Worm (Caenorhabditis elegans) whole organism, L4 larva: Measurements from ENCODE around the gene idpb-5.
A peak's percentile ranks its signal among the peaks of the same experiment; 100 is the strongest.

Experiments used
- D1046.2 ChIP-seq: fragments of 200-800 bp; sonication (Bioruptor generic); IDR thresholded peaks from 2 replicates; pipeline ENCODE4 v1.3.6; 2022; ENCODE audit warnings: missing genetic modification characterization, missing compliant biosample characterization
- F26F4.8 ChIP-seq: fragments of 200-800 bp; sonication (Bioruptor generic); conservative IDR thresholded peaks from 2 replicates; pipeline ENCODE4 v1.3.6; 2022; ENCODE audit warnings: missing genetic modification characterization, missing compliant biosample characterization
- F44E2.7 ChIP-seq: fragments of 200-800 bp; sonication (Bioruptor generic); IDR thresholded peaks from 2 replicates; pipeline ENCODE4 v2.1.2; 2022; ENCODE audit warnings: missing genetic modification characterization, missing compliant biosample characterization
- F49E8.2 ChIP-seq: sonication (generic microtip); optimal IDR thresholded peaks from 2 replicates; lab custom pipeline; 2016; ENCODE audit warnings: missing compliant biosample characterization, mild to moderate bottlenecking, missing genetic modification characterization, borderline replicate concordance
- T26A8.4 ChIP-seq: fragments of 200-800 bp; sonication (Bioruptor generic); IDR thresholded peaks from 2 replicates; pipeline ENCODE4 v1.3.6; 2022; ENCODE audit warnings: missing genetic modification characterization, missing compliant biosample characterization
- ZK337.2 ChIP-seq: fragments of 200-800 bp; sonication (Bioruptor generic); IDR thresholded peaks from 2 replicates; pipeline ENCODE4 v1.3.6; 2022; ENCODE audit warnings: missing genetic modification reagents, missing genetic modification characterization, missing compliant biosample characterization
- ZK546.5 ChIP-seq, 2 experiments: sonication (generic microtip); optimal IDR thresholded peaks; 2 replicates each; lab custom pipeline; 2017; ENCODE audit warnings: missing biosample characterization in 2 of 2, missing genetic modification characterization in 2 of 2
- aha-1 ChIP-seq: fragments of 150-350 bp; peaks from one replicate; lab custom pipeline; 2014; ENCODE audit warnings: missing biosample characterization, missing genetic modification characterization
- aly-2 ChIP-seq: sonication (generic microtip); optimal IDR thresholded peaks from 2 replicates; lab custom pipeline; 2018; ENCODE audit warnings: missing biosample characterization, missing genetic modification characterization
- ceh-20 ChIP-seq: fragments of 200-800 bp; sonication (Bioruptor generic); IDR thresholded peaks from 2 replicates; pipeline ENCODE4 v1.3.6; 2022; ENCODE audit warnings: missing genetic modification reagents, missing genetic modification characterization, missing compliant biosample characterization
- ceh-28 ChIP-seq: fragments of 150-350 bp; optimal IDR thresholded peaks from 2 replicates; lab custom pipeline; 2014; ENCODE audit warnings: missing biosample characterization, missing genetic modification reagents, missing genetic modification characterization
- ceh-62 ChIP-seq: sonication (generic microtip); optimal IDR thresholded peaks from 2 replicates; lab custom pipeline; 2017; ENCODE audit warnings: missing biosample characterization, missing genetic modification characterization
- ceh-82 ChIP-seq: sonication (generic microtip); optimal IDR thresholded peaks from 2 replicates; lab custom pipeline; 2017; ENCODE audit warnings: missing biosample characterization, missing genetic modification characterization
- ces-1 ChIP-seq: fragments of 150-350 bp; sonication (generic microtip); optimal IDR thresholded peaks from 4 replicates; lab custom pipeline; 2014; ENCODE audit warnings: missing biosample characterization, missing genetic modification reagents, missing genetic modification characterization
- daf-19 ChIP-seq: fragments of 200-800 bp; sonication (Bioruptor generic); conservative IDR thresholded peaks from 2 replicates; pipeline ENCODE4 v1.3.6; 2022; ENCODE audit warnings: missing genetic modification characterization, missing compliant biosample characterization
- daf-8 ChIP-seq: fragments of 200-800 bp; sonication (Bioruptor generic); IDR thresholded peaks from 2 replicates; pipeline ENCODE4 v1.3.6; 2022; ENCODE audit warnings: missing genetic modification characterization, missing compliant biosample characterization
- dmd-6 ChIP-seq: fragments of 200-800 bp; sonication (Bioruptor generic); IDR thresholded peaks from 2 replicates; pipeline ENCODE4 v1.3.6; 2022; ENCODE audit warnings: missing genetic modification reagents, missing genetic modification characterization, missing compliant biosample characterization
- dmd-9 ChIP-seq: fragments of 200-800 bp; sonication (Bioruptor generic); IDR thresholded peaks from 2 replicates; pipeline ENCODE4 v1.3.6; 2022; ENCODE audit warnings: missing genetic modification reagents, missing genetic modification characterization, missing compliant biosample characterization
- dpl-1 ChIP-seq: fragments of 150-350 bp; optimal IDR thresholded peaks from 2 replicates; lab custom pipeline; 2014; ENCODE audit warnings: missing biosample characterization, missing genetic modification reagents, missing genetic modification characterization
- duxl-1 ChIP-seq: sonication (generic microtip); optimal IDR thresholded peaks from 2 replicates; lab custom pipeline; 2016; ENCODE audit warnings: mild to moderate bottlenecking, missing genetic modification characterization, moderate library complexity, missing compliant biosample characterization; ENCODE audit not compliant: poor library complexity
- egl-43 ChIP-seq: fragments of 200-800 bp; sonication (Bioruptor generic); IDR thresholded peaks from 2 replicates; pipeline ENCODE4 v1.3.6; 2022; ENCODE audit warnings: missing genetic modification reagents, missing genetic modification characterization, missing compliant biosample characterization
- fos-1 ChIP-seq: fragments of 150-350 bp; optimal IDR thresholded peaks from 2 replicates; lab custom pipeline; 2014; ENCODE audit warnings: missing biosample characterization, missing genetic modification characterization
- hlh-30 ChIP-seq: sonication (generic microtip); optimal IDR thresholded peaks from 2 replicates; lab custom pipeline; 2017; ENCODE audit warnings: antibody characterized with exemption, mild to moderate bottlenecking, missing genetic modification characterization, missing compliant biosample characterization; ENCODE audit not compliant: insufficient read depth
- hmg-1.1 ChIP-seq: fragments of 200-800 bp; sonication (Bioruptor generic); IDR thresholded peaks from 2 replicates; pipeline ENCODE4 v1.3.6; 2022; ENCODE audit warnings: missing genetic modification reagents, missing genetic modification characterization, missing compliant biosample characterization
- lin-15B ChIP-seq: fragments of 150-350 bp; sonication (generic microtip); optimal IDR thresholded peaks from 3 replicates; lab custom pipeline; 2014; ENCODE audit warnings: missing biosample characterization, missing genetic modification characterization
- lin-39 ChIP-seq: fragments of 150-350 bp; optimal IDR thresholded peaks from 2 replicates; lab custom pipeline; 2014; ENCODE audit warnings: missing biosample characterization, missing genetic modification reagents, missing genetic modification characterization
- lsy-2 ChIP-seq, 2 experiments: fragments of 150-350 bp in 1 of 2; sonication (generic microtip) in 1 of 2; optimal IDR thresholded peaks; 2 replicates each; lab custom pipeline; 2014 to 2017; ENCODE audit warnings: missing biosample characterization in 2 of 2, missing genetic modification characterization in 2 of 2
- madf-5 ChIP-seq, 2 experiments: fragments of 200-800 bp; sonication (Bioruptor generic); IDR thresholded peaks; 2 replicates each; pipeline ENCODE4 v1.3.6; 2022; ENCODE audit warnings: missing compliant biosample characterization in 2 of 2, missing genetic modification characterization in 2 of 2
- mdt-29 ChIP-seq: fragments of 200-800 bp; sonication (Bioruptor generic); IDR thresholded peaks from 2 replicates; pipeline ENCODE4 v1.3.6; 2022; ENCODE audit warnings: missing genetic modification reagents, missing genetic modification characterization, missing compliant biosample characterization
- mep-1 ChIP-seq: fragments of 150-350 bp; sonication (generic microtip); optimal IDR thresholded peaks from 3 replicates; lab custom pipeline; 2014; ENCODE audit warnings: missing biosample characterization, missing genetic modification characterization
- mes-2 ChIP-seq: sonication (generic microtip); optimal IDR thresholded peaks from 2 replicates; lab custom pipeline; 2016; ENCODE audit warnings: missing genotype, mild to moderate bottlenecking, missing genetic modification characterization, missing compliant biosample characterization; ENCODE audit not compliant: poor library complexity, severe bottlenecking
- mxl-2 ChIP-seq: fragments of 200-800 bp; sonication (Bioruptor generic); conservative IDR thresholded peaks from 2 replicates; pipeline ENCODE4 v1.3.6; 2022; ENCODE audit warnings: missing genetic modification reagents, missing genetic modification characterization, missing compliant biosample characterization
- mxl-3 ChIP-seq: fragments of 200-800 bp; sonication (Bioruptor generic); optimal IDR thresholded peaks from 2 replicates; lab custom pipeline; 2018; ENCODE audit warnings: mild to moderate bottlenecking, missing genetic modification characterization, missing compliant biosample characterization
- nhr-10 ChIP-seq: fragments of 150-350 bp; optimal IDR thresholded peaks from 2 replicates; lab custom pipeline; 2014; ENCODE audit warnings: missing biosample characterization, missing genetic modification characterization
- nhr-11 ChIP-seq: fragments of 150-350 bp; optimal IDR thresholded peaks from 2 replicates; lab custom pipeline; 2014; ENCODE audit warnings: missing biosample characterization, missing genetic modification characterization
- nhr-42 ChIP-seq: fragments of 200-800 bp; sonication (Bioruptor generic); IDR thresholded peaks from 2 replicates; pipeline ENCODE4 v1.3.6; 2022; ENCODE audit warnings: missing genetic modification characterization, missing compliant biosample characterization
- php-3 ChIP-seq: fragments of 200-800 bp; sonication (Bioruptor generic); IDR thresholded peaks from 2 replicates; pipeline ENCODE4 v1.3.6; 2022; ENCODE audit warnings: missing genetic modification reagents, missing genetic modification characterization, missing compliant biosample characterization
- rbr-2 ChIP-seq: sonication (generic microtip); optimal IDR thresholded peaks from 2 replicates; lab custom pipeline; 2016; ENCODE audit warnings: missing genotype, missing genetic modification characterization, missing compliant biosample characterization
- saeg-2 ChIP-seq: fragments of 200-800 bp; sonication (Bioruptor generic); IDR thresholded peaks from 2 replicates; pipeline ENCODE4 v1.3.6; 2022; ENCODE audit warnings: missing genetic modification reagents, missing genetic modification characterization, missing compliant biosample characterization
- sdz-12 ChIP-seq: fragments of 200-800 bp; sonication (Bioruptor generic); optimal IDR thresholded peaks from 2 replicates; lab custom pipeline; 2018; ENCODE audit warnings: mild to moderate bottlenecking, missing genetic modification characterization, missing compliant biosample characterization
- set-16 ChIP-seq: fragments of 200-800 bp; sonication (Bioruptor generic); IDR thresholded peaks from 2 replicates; pipeline ENCODE4 v1.3.6; 2022; ENCODE audit warnings: missing genetic modification reagents, missing genetic modification characterization, missing compliant biosample characterization
- spr-1 ChIP-seq: sonication (generic microtip); optimal IDR thresholded peaks from 2 replicates; lab custom pipeline; 2016; ENCODE audit warnings: mild to moderate bottlenecking, missing genetic modification characterization, missing compliant biosample characterization
- unc-39 ChIP-seq: sonication (generic microtip); optimal IDR thresholded peaks from 2 replicates; lab custom pipeline; 2017; ENCODE audit warnings: missing biosample characterization, missing genetic modification characterization
- vab-7 ChIP-seq: fragments of 200-800 bp; sonication (Bioruptor generic); IDR thresholded peaks from 2 replicates; pipeline ENCODE4 v1.3.6; 2022; ENCODE audit warnings: missing genetic modification reagents, missing genetic modification characterization, missing compliant biosample characterization
- zfp-3 ChIP-seq: fragments of 200-800 bp; sonication (Bioruptor generic); conservative IDR thresholded peaks from 2 replicates; pipeline ENCODE4 v1.3.6; 2022; ENCODE audit warnings: missing genetic modification reagents, missing genetic modification characterization, missing compliant biosample characterization
- zip-11 ChIP-seq: fragments of 200-800 bp; sonication (Bioruptor generic); IDR thresholded peaks from 2 replicates; pipeline ENCODE4 v1.3.6; 2022; ENCODE audit warnings: missing genetic modification characterization, missing compliant biosample characterization
- ztf-11 ChIP-seq: fragments of 150-350 bp; optimal IDR thresholded peaks from 2 replicates; lab custom pipeline; 2014; ENCODE audit warnings: missing biosample characterization, missing genetic modification characterization

idpb-5 gene

ce11 chrV:11817263-11817726 lies 22.0 kb upstream of the idpb-5 start (continued):
- TF ChIP-seq saeg-2 (GFP tag; lab: Robert Waterston, UW) (0 out of 2 replicates have a peak, but pooled peaks have one; percentile 26), ces-1 (GFP tag; lab: Kevin White, UChicago) (no peak), zip-11 (no peak), sdz-12 (GFP tag; lab: Kevin White, UChicago) (no peak), dmd-6 (peak; percentile 25; the same call in 1 of the 2 replicates), mes-2 (tag; lab: Kevin White, UChicago) (no peak), mxl-3 (GFP tag; lab: Kevin White, UChicago) (no peak), mxl-2 (GFP tag; lab: Robert Waterston, UW) (no peak), daf-8 (GFP tag; lab: Robert Waterston, UW) (no peak), lsy-2 (tag; optimal IDR thresholded peaks at IDR 0.05; lab: Kevin White, UChicago) (peak in 1 of 2 experiments; percentile 24), F49E8.2 (tag; lab: Kevin White, UChicago) (no peak), madf-5 (GFP tag; IDR thresholded peaks at IDR 0.05; lab: Robert Waterston, UW) (0 out of 4 replicates have a peak, but pooled peaks of 1 of the 2 experiments have one; percentile 29), zfp-3 (GFP tag; lab: Robert Waterston, UW) (peak; percentile 91), hmg-1.1 (GFP tag; lab: Robert Waterston, UW) (peak; percentile 24; the same call in 1 of the 2 replicates), php-3 (GFP tag; lab: Robert Waterston, UW) (peak; percentile 58; the same call in 1 of the 2 replicates), T26A8.4 (GFP tag; lab: Robert Waterston, UW) (peak; percentile 74), nhr-42 (0 out of 2 replicates have a peak, but pooled peaks have one; percentile 72), nhr-11 (tag; lab: Kevin White, UChicago) (no peak), unc-39 (no peak), aly-2 (tag; lab: Kevin White, UChicago) (no peak), mep-1 (tag; lab: Kevin White, UChicago) (peak; percentile 48), F44E2.7 (GFP tag; lab: Robert Waterston, UW) (0 out of 2 replicates have a peak, but pooled peaks have one; percentile 14), ceh-28 (tag; lab: Kevin White, UChicago) (no peak), dmd-9 (no peak)
- TF ChIP-seq, all 104 proteins: peak for 21

ce11 chrV:11818064-11818463 lies 21.3 kb upstream of the idpb-5 start:
- 0 out of 2 replicates have a peak, but pooled peaks have one; percentile 11 for TF ChIP-seq D1046.2
- no peak for TF ChIP-seq duxl-1 (tag; lab: Kevin White, UChicago)
- no peak for TF ChIP-seq ZK337.2 (GFP tag; lab: Robert Waterston, UW)
- no peak for TF ChIP-seq lin-39 (tag; lab: Kevin White, UChicago)
- TF ChIP-seq ces-1 (GFP tag; lab: Kevin White, UChicago): no peak
- no peak for TF ChIP-seq daf-8 (GFP tag; lab: Robert Waterston, UW)
- TF ChIP-seq nhr-42: peak; percentile 17; the same call in 1 of the 2 replicates
- no peak for TF ChIP-seq mes-2 (tag; lab: Kevin White, UChicago)
- no peak for TF ChIP-seq ZK546.5 (tag; optimal IDR thresholded peaks at IDR 0.05; lab: Kevin White, UChicago)
- no peak for TF ChIP-seq rbr-2 (tag; lab: Kevin White, UChicago)
- no peak for TF ChIP-seq unc-39
- no peak for TF ChIP-seq set-16 (GFP tag; lab: Robert Waterston, UW)
- TF ChIP-seq zip-11: no peak
- no peak for TF ChIP-seq ceh-28 (tag; lab: Kevin White, UChicago)
- TF ChIP-seq ceh-82 (tag; lab: Kevin White, UChicago): no peak
- TF ChIP-seq daf-19 (GFP tag; lab: Robert Waterston, UW): no peak
- no peak for TF ChIP-seq ztf-11 (tag; lab: Kevin White, UChicago)
- TF ChIP-seq spr-1 (tag; lab: Kevin White, UChicago): no peak
- TF ChIP-seq egl-43 (GFP tag; lab: Robert Waterston, UW): no peak
- TF ChIP-seq mep-1 (tag; lab: Kevin White, UChicago): no peak
- no peak for TF ChIP-seq aha-1 (tag; lab: Kevin White, UChicago)
- peak; percentile 79; the same call in 1 of the 2 replicates for TF ChIP-seq zfp-3 (GFP tag; lab: Robert Waterston, UW)
- no peak for TF ChIP-seq nhr-10 (tag; lab: Kevin White, UChicago)
- TF ChIP-seq dpl-1 (GFP tag; lab: Kevin White, UChicago): no peak
- no peak for TF ChIP-seq T26A8.4 (GFP tag; lab: Robert Waterston, UW)
- no peak for TF ChIP-seq ceh-62 (tag; lab: Kevin White, UChicago)
- TF ChIP-seq F26F4.8: no peak
- TF ChIP-seq ceh-20 (GFP tag; lab: Robert Waterston, UW): 0 out of 2 replicates have a peak, but pooled peaks have one; percentile 12
- no peak for TF ChIP-seq lin-15B (tag; lab: Kevin White, UChicago)
- TF ChIP-seq hlh-30 (tag; lab: Kevin White, UChicago): no peak
- no peak for TF ChIP-seq nhr-11 (tag; lab: Kevin White, UChicago)
- TF ChIP-seq mdt-29: no peak
- no peak for TF ChIP-seq vab-7 (GFP tag; lab: Robert Waterston, UW)
- no peak for TF ChIP-seq aly-2 (tag; lab: Kevin White, UChicago)
- no peak for TF ChIP-seq fos-1
